Fruit fly (Drosophila melanogaster) whole organism, prepupa: ENCODE measurements around the gene CG46397.

Source experiments
- CG11762 ChIP-seq: fragments of 200-800 bp; sonication (Bioruptor generic); optimal IDR thresholded peaks from 3 replicates; lab custom pipeline; 2016; ENCODE audit warnings: missing biosample characterization, missing genetic modification characterization; ENCODE audit not compliant: insufficient read depth
- CG16779 ChIP-seq: fragments of 200-800 bp; sonication (Bioruptor generic); optimal IDR thresholded peaks from 3 replicates; lab custom pipeline; 2017; ENCODE audit warnings: missing biosample characterization, mild to moderate bottlenecking, missing genetic modification characterization
- CG7368 ChIP-seq: fragments of 200-800 bp; sonication (Bioruptor generic); optimal IDR thresholded peaks from 3 replicates; lab custom pipeline; 2016; ENCODE audit warnings: missing biosample characterization, missing genetic modification characterization
- Smox ChIP-seq: fragments of 200-800 bp; sonication (Bioruptor generic); optimal IDR thresholded peaks from 3 replicates; lab custom pipeline; 2016; ENCODE audit warnings: missing biosample characterization, missing genetic modification characterization
- Sox102F ChIP-seq: fragments of 200-800 bp; sonication (Bioruptor generic); optimal IDR thresholded peaks from 2 replicates; lab custom pipeline; 2016; ENCODE audit warnings: missing biosample characterization, mild to moderate bottlenecking, missing genetic modification characterization
- cyc ChIP-seq: fragments of 200-800 bp; sonication (Bioruptor generic); optimal IDR thresholded peaks from 3 replicates; lab custom pipeline; 2016; ENCODE audit warnings: missing biosample characterization, missing genetic modification characterization
- esn ChIP-seq: fragments of 200-800 bp; sonication (Bioruptor generic); optimal IDR thresholded peaks from 2 replicates; lab custom pipeline; 2016; ENCODE audit warnings: missing biosample characterization, mild to moderate bottlenecking, missing genetic modification characterization, moderate library complexity
- fd59A ChIP-seq: fragments of 200-800 bp; sonication (Bioruptor generic); optimal IDR thresholded peaks from 2 replicates; lab custom pipeline; 2017; ENCODE audit warnings: missing biosample characterization, mild to moderate bottlenecking, missing genetic modification characterization, missing genetic modification reagents
- net ChIP-seq: fragments of 200-800 bp; sonication (Bioruptor generic); optimal IDR thresholded peaks from 3 replicates; lab custom pipeline; 2016; ENCODE audit warnings: missing biosample characterization, missing genetic modification characterization

DNA sequence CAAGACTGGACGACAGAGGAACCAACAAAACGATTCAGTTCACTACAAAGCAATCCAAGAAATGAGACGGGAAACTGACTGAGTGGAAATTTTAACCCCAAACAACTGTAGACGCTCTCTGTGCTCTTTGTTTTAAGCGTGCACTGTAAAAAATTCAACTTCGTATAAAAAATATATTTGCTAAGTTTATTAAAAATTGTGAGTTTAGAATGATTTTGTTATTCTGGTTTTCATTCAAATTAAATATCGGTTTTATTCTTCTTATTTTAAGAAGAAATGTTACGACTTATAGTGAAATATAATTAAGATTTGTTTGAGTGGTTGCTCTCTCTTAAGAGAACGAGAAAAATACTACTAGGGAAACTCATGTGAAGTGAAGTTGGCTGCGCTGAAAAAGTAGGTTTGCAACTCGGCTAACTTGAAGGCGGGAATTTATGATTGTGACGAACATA lies 11.0 kb downstream of the CG46397 start:
- peak; percentile 82 for TF ChIP-seq Smox (GFP tag; lab: Kevin White, UChicago)
- TF ChIP-seq Sox102F (GFP tag; lab: Kevin White, UChicago), result peak; percentile 86
- TF ChIP-seq cyc (GFP tag; lab: Kevin White, UChicago), result peak; percentile 60
- TF ChIP-seq net (GFP tag; lab: Kevin White, UChicago), result peak; percentile 95
- peak; percentile 59 for TF ChIP-seq fd59A (GFP tag; lab: Kevin White, UChicago)
- TF ChIP-seq CG7368 (GFP tag; lab: Kevin White, UChicago), result peak; percentile 81
- peak; percentile 87 for TF ChIP-seq CG16779
- peak; percentile 54 for TF ChIP-seq CG11762 (GFP tag; lab: Kevin White, UChicago)
- TF ChIP-seq esn (GFP tag; lab: Kevin White, UChicago), result no peak
